Fruit fly (Drosophila melanogaster) whole organism, embryonic: ENCODE measurements around the gene CG14401.

Source experiments
- CG10979 ChIP-seq: fragments of 200-800 bp; sonication (Bioruptor generic); optimal IDR thresholded peaks from 2 replicates; lab custom pipeline; 2018; ENCODE audit warnings: missing biosample characterization, mild to moderate bottlenecking, missing genetic modification characterization, moderate library complexity
- CG11085 ChIP-seq: fragments of 200-800 bp; sonication (Bioruptor generic); IDR thresholded peaks from 2 replicates; pipeline ENCODE4 v1.3.6; 2022; ENCODE audit warnings: missing biosample characterization, missing genetic modification characterization
- CG11093 ChIP-seq: fragments of 200-800 bp; sonication (Bioruptor generic); IDR thresholded peaks from 3 replicates; pipeline ENCODE4 v1.3.6; 2022; ENCODE audit warnings: missing biosample characterization, missing genetic modification characterization
- CG11696 ChIP-seq: fragments of 200-800 bp; sonication (Bioruptor generic); IDR thresholded peaks from 2 replicates; pipeline ENCODE4 v1.3.6; 2022; ENCODE audit warnings: missing biosample characterization, missing genetic modification characterization
- CG12104 ChIP-seq: fragments of 200-800 bp; sonication (Bioruptor generic); optimal IDR thresholded peaks from 3 replicates; lab custom pipeline; 2016; ENCODE audit warnings: missing biosample characterization, missing genetic modification characterization
- CG13624 ChIP-seq: fragments of 200-800 bp; sonication (Bioruptor generic); optimal IDR thresholded peaks from 2 replicates; lab custom pipeline; 2016; ENCODE audit warnings: missing biosample characterization, missing genetic modification characterization
- CG15011 ChIP-seq: fragments of 200-800 bp; sonication (Bioruptor generic); optimal IDR thresholded peaks from 3 replicates; lab custom pipeline; 2018; ENCODE audit warnings: missing biosample characterization, mild to moderate bottlenecking, missing genetic modification characterization
- CG1603 ChIP-seq: fragments of 200-800 bp; sonication (Bioruptor generic); optimal IDR thresholded peaks from 2 replicates; lab custom pipeline; 2019; ENCODE audit warnings: missing biosample characterization, mild to moderate bottlenecking, missing genetic modification characterization, moderate library complexity
- CG18011 ChIP-seq: fragments of 200-800 bp; sonication (Bioruptor generic); optimal IDR thresholded peaks from 2 replicates; lab custom pipeline; 2017; ENCODE audit warnings: missing biosample characterization, missing genetic modification characterization, mild to moderate bottlenecking, moderate library complexity, missing genotype
- CG2199 ChIP-seq: fragments of 200-800 bp; sonication (Bioruptor generic); IDR thresholded peaks from 3 replicates; pipeline ENCODE4 v1.3.6; 2022; ENCODE audit warnings: missing biosample characterization, missing genetic modification characterization
- CG2712 ChIP-seq: fragments of 200-800 bp; optimal IDR thresholded peaks from 3 replicates; lab custom pipeline; 2019; ENCODE audit warnings: missing biosample characterization, mild to moderate bottlenecking, missing genetic modification characterization, moderate library complexity
- CG32532 ChIP-seq: fragments of 200-800 bp; sonication (Bioruptor generic); IDR thresholded peaks from 2 replicates; pipeline ENCODE4 v1.3.6; 2022; ENCODE audit warnings: missing biosample characterization, missing genetic modification characterization
- CG34224 ChIP-seq: fragments of 200-800 bp; sonication (Bioruptor generic); IDR thresholded peaks from 3 replicates; pipeline ENCODE4 v1.3.6; 2022; ENCODE audit warnings: missing biosample characterization, missing genetic modification characterization; ENCODE audit not compliant: partially characterized antibody
- CG4360 ChIP-seq: fragments of 200-800 bp; sonication (Bioruptor generic); IDR thresholded peaks from 2 replicates; pipeline ENCODE4 v1.3.6; 2022; ENCODE audit warnings: missing biosample characterization, missing genetic modification characterization
- CG4424 ChIP-seq: fragments of 200-800 bp; sonication (Bioruptor generic); optimal IDR thresholded peaks from 3 replicates; lab custom pipeline; 2016; ENCODE audit warnings: missing biosample characterization, missing genetic modification characterization
- CG8290 ChIP-seq, 3 experiments: fragments of 200-800 bp; sonication (Bioruptor generic); optimal IDR thresholded peaks; 2 replicates each; lab custom pipeline; 2016 to 2019; ENCODE audit warnings: missing biosample characterization in 3 of 3, missing genetic modification characterization in 3 of 3, mild to moderate bottlenecking in 2 of 3, moderate library complexity in 1 of 3
- Ets65A ChIP-seq: fragments of 200-800 bp; sonication (Bioruptor generic); peaks from one replicate; lab custom pipeline; 2016; ENCODE audit warnings: missing biosample characterization, missing genetic modification characterization
- HmgD ChIP-seq: fragments of 200-800 bp; sonication (Bioruptor generic); optimal IDR thresholded peaks from 3 replicates; lab custom pipeline; 2016; ENCODE audit warnings: missing biosample characterization, missing genetic modification characterization
- HmgZ ChIP-seq: fragments of 200-800 bp; sonication (Bioruptor generic); optimal IDR thresholded peaks from 2 replicates; lab custom pipeline; 2018; ENCODE audit warnings: missing biosample characterization, mild to moderate bottlenecking, missing genetic modification characterization
- MESR4 ChIP-seq: fragments of 200-800 bp; sonication (Bioruptor generic); optimal IDR thresholded peaks from 2 replicates; lab custom pipeline; 2018; ENCODE audit warnings: missing biosample characterization, mild to moderate bottlenecking, missing genetic modification characterization, moderate library complexity
- Nf-YA ChIP-seq: fragments of 200-800 bp; sonication (Bioruptor generic); IDR thresholded peaks from 2 replicates; pipeline ENCODE4 v1.3.6; 2022; ENCODE audit warnings: missing biosample characterization, missing genetic modification characterization
- Rfx ChIP-seq: fragments of 200-800 bp; sonication (Bioruptor generic); IDR thresholded peaks from 2 replicates; pipeline ENCODE4 v1.3.6; 2022; ENCODE audit warnings: missing biosample characterization, missing genetic modification characterization
- Tbp ChIP-seq: fragments of >200 bp; optimal IDR thresholded peaks from 2 replicates; lab custom pipeline; 2018; ENCODE audit warnings: missing biosample characterization, missing genetic modification characterization
- Xbp1 ChIP-seq: fragments of 200-800 bp; sonication (Bioruptor generic); optimal IDR thresholded peaks from 3 replicates; lab custom pipeline; 2016; ENCODE audit warnings: missing biosample characterization, mild to moderate bottlenecking, missing genetic modification characterization
- ato ChIP-seq: fragments of 200-800 bp; sonication (Bioruptor generic); IDR thresholded peaks from 2 replicates; pipeline ENCODE4 v1.3.6; 2022; ENCODE audit warnings: missing biosample characterization, missing genetic modification characterization; ENCODE audit not compliant: partially characterized antibody
- bcd ChIP-seq: fragments of 200-800 bp; sonication (Bioruptor generic); optimal IDR thresholded peaks from 2 replicates; lab custom pipeline; 2017; ENCODE audit warnings: missing biosample characterization, mild to moderate bottlenecking, missing genetic modification characterization
- cwo ChIP-seq: fragments of 200-800 bp; sonication (Bioruptor generic); optimal IDR thresholded peaks from 3 replicates; lab custom pipeline; 2017; ENCODE audit warnings: missing biosample characterization, missing genetic modification characterization, mild to moderate bottlenecking, moderate library complexity, missing genetic modification reagents
- dan ChIP-seq: fragments of 200-800 bp; sonication (Bioruptor generic); IDR thresholded peaks from 2 replicates; pipeline ENCODE4 v1.3.6; 2022; ENCODE audit warnings: missing biosample characterization, missing genetic modification characterization
- emc ChIP-seq: fragments of 200-800 bp; sonication (Bioruptor generic); optimal IDR thresholded peaks from 2 replicates; lab custom pipeline; 2016; ENCODE audit warnings: missing biosample characterization, missing genetic modification characterization
- esg ChIP-seq: fragments of 200-800 bp; sonication (Bioruptor generic); conservative IDR thresholded peaks from 2 replicates; pipeline ENCODE4 v1.3.6; 2022; ENCODE audit warnings: missing biosample characterization, missing genetic modification characterization
- eve ChIP-seq, 2 experiments: fragments of >200 bp; optimal IDR thresholded peaks; 2 replicates each; lab custom pipeline; 2017; ENCODE audit warnings: missing biosample characterization in 2 of 2, missing genetic modification characterization in 2 of 2
- gro ChIP-seq: fragments of 200-800 bp; sonication (Bioruptor generic); optimal IDR thresholded peaks from 2 replicates; lab custom pipeline; 2016; ENCODE audit warnings: missing biosample characterization, missing genetic modification characterization
- gsb ChIP-seq: fragments of 200-800 bp; sonication (Bioruptor generic); IDR thresholded peaks from 2 replicates; pipeline ENCODE4 v1.3.6; 2022; ENCODE audit warnings: missing biosample characterization, missing genetic modification characterization
- gt ChIP-seq: fragments of 200-800 bp; sonication (Bioruptor generic); IDR thresholded peaks from 2 replicates; pipeline ENCODE4 v1.3.6; 2022; ENCODE audit warnings: missing biosample characterization, missing genetic modification characterization
- hkb ChIP-seq, 2 experiments: fragments of 200-800 bp in 1 of 2; fragments of >200 bp in 1 of 2; sonication (Bioruptor generic) in 1 of 2; IDR thresholded peaks in 1 of 2; optimal IDR thresholded peaks in 1 of 2; 2 replicates each; pipeline versions ENCODE4 v1.3.6 to Lab custom; 2017 to 2022; ENCODE audit warnings: missing biosample characterization in 1 of 2, missing genetic modification characterization in 1 of 2
- inv ChIP-seq: fragments of 200-800 bp; sonication (Bioruptor generic); IDR thresholded peaks from 2 replicates; pipeline ENCODE4 v1.3.6; 2022; ENCODE audit warnings: missing biosample characterization, missing genetic modification characterization; ENCODE audit not compliant: partially characterized antibody
- jigr1 ChIP-seq: fragments of 200-800 bp; sonication (Bioruptor generic); IDR thresholded peaks from 3 replicates; pipeline ENCODE4 v1.3.6; 2022; ENCODE audit warnings: missing biosample characterization, missing genetic modification characterization
- nerfin-2 ChIP-seq: fragments of 200-800 bp; sonication (Bioruptor generic); IDR thresholded peaks from 2 replicates; pipeline ENCODE4 v1.3.6; 2022; ENCODE audit warnings: missing biosample characterization, missing genetic modification characterization; ENCODE audit not compliant: partially characterized antibody
- nmo ChIP-seq: fragments of 200-800 bp; sonication (Bioruptor generic); optimal IDR thresholded peaks from 2 replicates; lab custom pipeline; 2018; ENCODE audit warnings: missing biosample characterization, mild to moderate bottlenecking, missing genetic modification characterization, moderate library complexity
- nom ChIP-seq: fragments of 200-800 bp; sonication (Bioruptor generic); optimal IDR thresholded peaks from 2 replicates; lab custom pipeline; 2017; ENCODE audit warnings: missing biosample characterization, missing genetic modification characterization, mild to moderate bottlenecking, moderate library complexity, missing genetic modification reagents
- row ChIP-seq: fragments of 200-800 bp; sonication (Bioruptor generic); IDR thresholded peaks from 3 replicates; pipeline ENCODE4 v1.3.6; 2022; ENCODE audit warnings: missing biosample characterization, missing genetic modification characterization
- scrt ChIP-seq: fragments of 200-800 bp; sonication (Bioruptor generic); optimal IDR thresholded peaks from 2 replicates; lab custom pipeline; 2018; ENCODE audit warnings: missing biosample characterization, mild to moderate bottlenecking, missing genetic modification characterization, moderate library complexity
- sqz ChIP-seq: fragments of 200-800 bp; sonication (Bioruptor generic); optimal IDR thresholded peaks from 3 replicates; lab custom pipeline; 2018; ENCODE audit warnings: missing biosample characterization, mild to moderate bottlenecking, missing genetic modification characterization
- tap ChIP-seq: fragments of 200-800 bp; optimal IDR thresholded peaks from 3 replicates; lab custom pipeline; 2019; ENCODE audit warnings: missing biosample characterization, mild to moderate bottlenecking, missing genetic modification characterization, moderate library complexity
- tgo ChIP-seq: fragments of 200-800 bp; sonication (Bioruptor generic); IDR thresholded peaks from 3 replicates; pipeline ENCODE4 v1.3.6; 2022; ENCODE audit warnings: missing biosample characterization, missing genetic modification characterization
- tin ChIP-seq: fragments of 200-800 bp; sonication (Bioruptor generic); optimal IDR thresholded peaks from 3 replicates; lab custom pipeline; 2016; ENCODE audit warnings: missing biosample characterization, missing genetic modification characterization
- tio ChIP-seq: fragments of 200-800 bp; sonication (Bioruptor generic); optimal IDR thresholded peaks from 2 replicates; lab custom pipeline; 2017; ENCODE audit warnings: missing biosample characterization, missing genetic modification characterization, inconsistent platforms
- unc-4 ChIP-seq: fragments of 200-800 bp; sonication (Bioruptor generic); IDR thresholded peaks from 2 replicates; pipeline ENCODE4 v1.3.6; 2022; ENCODE audit warnings: missing biosample characterization, missing genetic modification characterization; ENCODE audit not compliant: partially characterized antibody
- wek ChIP-seq: fragments of 200-800 bp; sonication (Bioruptor generic); optimal IDR thresholded peaks from 3 replicates; lab custom pipeline; 2018; ENCODE audit warnings: missing biosample characterization, mild to moderate bottlenecking, missing genetic modification characterization, moderate library complexity
- zen2 ChIP-seq: fragments of 200-800 bp; sonication (Bioruptor generic); IDR thresholded peaks from 3 replicates; pipeline ENCODE4 v1.3.6; 2022; ENCODE audit warnings: missing biosample characterization, missing genetic modification characterization; ENCODE audit not compliant: partially characterized antibody

Gene CG14401

dm6 chr2L:20918733-20919132 is 49.1 kb downstream of the CG14401 start, which contains the start of the genes CG43739 and sky (continued):
- TF ChIP-seq gsb (GFP tag; lab: Robert Waterston, UW), result no peak
- peak; percentile 66 for TF ChIP-seq HmgZ (tag; lab: Kevin White, UChicago)
- TF ChIP-seq CG4360 (GFP tag; lab: Robert Waterston, UW), result peak; percentile 11; the same call in 1 of the 2 replicates
- TF ChIP-seq cwo (GFP tag; lab: Kevin White, UChicago), result no peak
- TF ChIP-seq tio, result no peak
- TF ChIP-seq hkb (optimal IDR thresholded peaks at IDR 0.05; lab: Kevin White, UChicago), result no peak
- TF ChIP-seq hkb (GFP tag; IDR thresholded peaks at IDR 0.05; lab: Robert Waterston, UW), result 0 out of 2 replicates have a peak, but pooled peaks have one; percentile 30
- peak; percentile 43; the same call in 1 of the 2 replicates for TF ChIP-seq CG32532 (GFP tag; lab: Robert Waterston, UW)
- peak; percentile 40 for TF ChIP-seq MESR4 (GFP tag; lab: Kevin White, UChicago)
- TF ChIP-seq CG18011 (GFP tag; lab: Kevin White, UChicago), result no peak
- no peak for TF ChIP-seq eve (GFP tag; optimal IDR thresholded peaks at IDR 0.05; lab: Kevin White, UChicago)
- peak; percentile 40 for TF ChIP-seq Xbp1 (GFP tag; lab: Kevin White, UChicago)
- no peak for TF ChIP-seq Tbp (GFP tag; lab: Kevin White, UChicago)
- TF ChIP-seq zen2 (GFP tag; lab: Robert Waterston, UW), result peak; percentile 80
- peak; percentile 37 for TF ChIP-seq CG8290 (GFP tag; optimal IDR thresholded peaks at IDR 0.05; lab: Kevin White, UChicago)
- TF ChIP-seq CG8290 (tag; optimal IDR thresholded peaks at IDR 0.05; lab: Kevin White, UChicago), result peak in 1 of 2 experiments; percentile 66
- peak; percentile 77 for TF ChIP-seq inv (GFP tag; lab: Robert Waterston, UW)
- peak; percentile 68 for TF ChIP-seq gro (GFP tag; lab: Kevin White, UChicago)
- peak; percentile 4 for TF ChIP-seq CG10979 (tag; lab: Kevin White, UChicago)
- TF ChIP-seq CG11093, result no peak
- TF ChIP-seq Nf-YA (GFP tag; lab: Robert Waterston, UW), result no peak
- TF ChIP-seq wek (GFP tag; lab: Kevin White, UChicago), result no peak
- TF ChIP-seq Rfx (GFP tag; lab: Robert Waterston, UW), result peak; percentile 59
- TF ChIP-seq bcd (GFP tag; lab: Kevin White, UChicago), result peak; percentile 7
- TF ChIP-seq CG1603 (tag; lab: Kevin White, UChicago), result peak; percentile 61
- TF ChIP-seq nom (GFP tag; lab: Kevin White, UChicago), result no peak
- no peak for TF ChIP-seq emc (GFP tag; lab: Kevin White, UChicago)
- TF ChIP-seq ato (GFP tag; lab: Robert Waterston, UW), result peak; percentile 73
- peak; percentile 52 for TF ChIP-seq CG4424 (GFP tag; lab: Kevin White, UChicago)
- no peak for TF ChIP-seq gt
- TF ChIP-seq nerfin-2 (GFP tag; lab: Robert Waterston, UW), result peak; percentile 72
- peak; percentile 35; the same call in 1 of the 3 replicates for TF ChIP-seq tgo (GFP tag; lab: Robert Waterston, UW)
- no peak for TF ChIP-seq CG11085 (GFP tag; lab: Robert Waterston, UW)
- peak; percentile 85 for TF ChIP-seq Ets65A (GFP tag; lab: Kevin White, UChicago)
- TF ChIP-seq CG2199 (GFP tag; lab: Robert Waterston, UW), result no peak
- TF ChIP-seq nmo (GFP tag; lab: Kevin White, UChicago), result peak; percentile 65
- peak; percentile 27 for TF ChIP-seq tin
- TF ChIP-seq jigr1 (GFP tag; lab: Robert Waterston, UW), result no peak
- peak; percentile 17 for TF ChIP-seq CG12104
- TF ChIP-seq CG11696 (GFP tag; lab: Robert Waterston, UW), result peak; percentile 31; the same call in 1 of the 2 replicates
- no peak for TF ChIP-seq sqz
- TF ChIP-seq CG15011 (GFP tag; lab: Kevin White, UChicago), result no peak
- TF ChIP-seq CG2712, result peak; percentile 36
- peak; percentile 79 for TF ChIP-seq unc-4 (GFP tag; lab: Robert Waterston, UW)
- peak; percentile 84 for TF ChIP-seq CG34224 (GFP tag; lab: Robert Waterston, UW)
- TF ChIP-seq scrt, result peak; percentile 9
- no peak for TF ChIP-seq esg
- no peak for TF ChIP-seq dan (GFP tag; lab: Robert Waterston, UW)
- TF ChIP-seq HmgD (GFP tag; lab: Kevin White, UChicago), result peak; percentile 72
- TF ChIP-seq CG13624 (GFP tag; lab: Kevin White, UChicago), result peak; percentile 53
- no peak for TF ChIP-seq tap (tag; lab: Kevin White, UChicago)
- peak; percentile 47; the same call in 2 of the 3 replicates for TF ChIP-seq row (GFP tag; lab: Robert Waterston, UW)
